Worm (Caenorhabditis elegans): ENCODE measurements around the gene fem-2.

fem-2 gene

DNA sequence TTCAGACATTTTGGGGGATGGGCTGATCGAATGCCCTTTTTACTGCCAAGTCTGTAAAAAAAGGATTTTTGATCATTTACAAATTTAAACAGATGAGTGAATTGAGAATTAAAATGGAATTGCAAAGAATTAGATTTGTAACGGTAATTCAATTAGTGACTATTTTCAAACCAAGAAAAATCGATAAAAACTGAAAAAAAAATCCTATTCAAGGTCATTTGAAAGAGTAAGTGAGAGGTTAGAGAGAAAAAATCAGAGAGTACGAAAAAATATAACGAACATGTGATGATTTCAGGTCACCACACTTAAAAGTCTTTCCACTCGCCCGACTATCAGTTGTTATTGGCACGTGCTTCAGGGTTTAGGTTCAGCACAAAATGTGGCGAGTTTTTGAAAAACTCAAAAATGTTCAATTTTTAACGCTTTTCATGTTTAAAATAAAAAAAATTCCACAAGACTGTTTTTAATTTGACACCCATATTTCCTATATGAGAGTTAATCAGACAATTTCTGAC lies 14.2 kb downstream of the fem-2 start, which contains the start of gene T19C3.4:
T19C3.4 (minus strand) TSS at position 51 of the 515 bp plus-strand sequence.
- TF ChIP-seq nhr-25 (tag; optimal IDR thresholded peaks at IDR 0.05): no peak
- TF ChIP-seq nhr-43 (tag; optimal IDR thresholded peaks at IDR 0.05; ENCODE audit: poor library complexity, severe bottlenecking): no peak
- no peak for TF ChIP-seq ceh-82 (tag; optimal IDR thresholded peaks at IDR 0.05)
- TF ChIP-seq ceh-16 (tag; optimal IDR thresholded peaks at IDR 0.05): no peak
- no peak for TF ChIP-seq aly-2 (tag; optimal IDR thresholded peaks at IDR 0.05)
- TF ChIP-seq nhr-237 (tag; optimal IDR thresholded peaks at IDR 0.05): no peak
- TF ChIP-seq pha-4 (tag; optimal IDR thresholded peaks at IDR 0.05): peak; percentile 23
- peak; percentile 41 for TF ChIP-seq pqm-1 (tag; optimal IDR thresholded peaks at IDR 0.05)
- no peak for TF ChIP-seq lin-15B (tag; optimal IDR thresholded peaks at IDR 0.05)
- no peak for TF ChIP-seq jun-1 (tag; optimal IDR thresholded peaks at IDR 0.05)
- peak; percentile 53 for TF ChIP-seq elt-2 (tag; optimal IDR thresholded peaks at IDR 0.05)
- TF ChIP-seq mdl-1 (tag; optimal IDR thresholded peaks at IDR 0.05): no peak

DNA sequence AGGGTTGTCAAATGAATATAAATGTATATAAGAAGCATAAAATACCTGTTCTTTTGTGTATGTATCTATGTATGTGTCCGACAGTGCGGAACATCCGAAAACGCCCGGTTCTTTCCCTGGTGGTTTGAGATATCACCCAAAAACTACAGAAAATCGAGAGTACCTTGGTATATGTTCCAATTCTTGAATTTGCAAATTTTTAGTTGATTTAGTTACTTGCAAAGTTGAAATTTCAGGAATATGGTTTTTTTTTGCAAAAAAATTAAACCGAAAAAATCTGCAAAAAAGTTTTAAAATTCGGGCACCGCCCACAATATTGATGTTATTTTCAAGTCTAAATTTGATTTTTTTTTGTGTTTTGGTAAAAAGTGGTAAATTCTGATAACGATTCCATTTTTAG lies 17.0 kb downstream of the fem-2 start, which contains the start of gene T19C3.2:
T19C3.2 (minus strand) TSS at position 101 of the 400 bp plus-strand sequence.
- TF ChIP-seq egl-5 (tag; optimal IDR thresholded peaks at IDR 0.05) (no peak), nhr-12 (tag; optimal IDR thresholded peaks at IDR 0.05) (no peak), egl-27 (tag; optimal IDR thresholded peaks at IDR 0.05) (no peak), ama-1 (optimal IDR thresholded peaks at IDR 0.05) (no peak), fos-1 (tag; optimal IDR thresholded peaks at IDR 0.05) (no peak)

DNA sequence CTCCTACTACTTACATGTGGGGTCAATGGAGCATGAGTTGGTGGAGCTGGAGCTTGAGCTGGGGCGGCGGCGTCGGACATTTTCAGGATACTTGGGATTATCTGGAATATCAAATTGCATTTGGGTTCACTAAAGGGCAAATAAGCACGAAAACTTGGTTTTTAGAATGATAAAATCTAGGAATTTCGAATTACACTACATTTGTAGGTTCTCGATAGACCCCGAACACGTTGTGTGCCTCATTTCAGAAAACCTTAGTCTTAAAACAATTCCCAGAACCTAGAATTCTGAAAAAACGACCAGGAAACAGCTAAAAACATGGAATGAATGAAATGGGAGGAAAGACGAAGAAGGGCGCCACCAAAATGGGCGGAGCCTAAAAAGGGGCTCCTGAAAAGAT lies 20.0 kb downstream of the fem-2 start, which contains the start of gene T19C3.3:
T19C3.3 (minus strand) TSS at position 101 of the 400 bp plus-strand sequence.
- TF ChIP-seq zag-1 (tag; optimal IDR thresholded peaks at IDR 0.05) (no peak), eor-1 (tag; optimal IDR thresholded peaks at IDR 0.05) (no peak), daf-12 (tag; optimal IDR thresholded peaks at IDR 0.05) (no peak), fkh-2 (tag; optimal IDR thresholded peaks at IDR 0.05) (no peak), fkh-10 (GFP tag; optimal IDR thresholded peaks at IDR 0.05) (no peak), R02D3.7 (tag; optimal IDR thresholded peaks at IDR 0.05) (no peak), lin-39 (tag; optimal IDR thresholded peaks at IDR 0.05) (no peak), nfya-1 (tag; optimal IDR thresholded peaks at IDR 0.05; ENCODE audit: insufficient read depth) (no peak), ceh-9 (tag; optimal IDR thresholded peaks at IDR 0.05) (no peak)

DNA sequence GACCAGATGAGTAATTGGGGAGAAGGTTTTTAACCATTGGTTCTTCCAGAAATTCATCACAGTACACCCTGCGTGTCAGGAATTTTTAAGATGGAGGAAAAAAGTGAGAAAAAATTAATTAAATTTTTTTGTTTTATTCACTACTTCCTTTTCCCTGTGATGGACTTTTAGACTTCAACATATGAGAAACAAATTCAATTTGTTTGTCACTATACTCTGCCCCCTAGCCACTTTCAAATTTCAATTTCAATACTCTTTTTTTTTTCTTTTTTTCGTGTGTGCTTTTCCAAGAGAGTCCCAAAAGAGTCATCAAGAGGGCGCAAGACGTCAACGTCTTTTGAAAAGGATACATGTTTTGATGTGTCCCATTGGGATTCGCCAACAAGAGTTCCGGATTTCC lies 21.7 kb downstream of the fem-2 start:
- TF ChIP-seq mml-1 (tag; optimal IDR thresholded peaks at IDR 0.05) (no peak), jun-1 (tag; optimal IDR thresholded peaks at IDR 0.05) (no peak), unc-62 (GFP tag; optimal IDR thresholded peaks at IDR 0.05) (no peak), elt-2 (tag; optimal IDR thresholded peaks at IDR 0.05) (no peak), nhr-12 (tag; optimal IDR thresholded peaks at IDR 0.05) (no peak), pha-4 (tag; optimal IDR thresholded peaks at IDR 0.05) (no peak), ceh-28 (tag; optimal IDR thresholded peaks at IDR 0.05) (no peak), nhr-25 (tag; optimal IDR thresholded peaks at IDR 0.05) (no peak), hmg-11 (tag; optimal IDR thresholded peaks at IDR 0.05) (no peak), ceh-9 (tag; optimal IDR thresholded peaks at IDR 0.05) (no peak), R02D3.7 (tag; optimal IDR thresholded peaks at IDR 0.05) (no peak), lsy-12 (tag; optimal IDR thresholded peaks at IDR 0.05) (no peak), lin-15B (tag; optimal IDR thresholded peaks at IDR 0.05) (no peak), aly-2 (tag; optimal IDR thresholded peaks at IDR 0.05) (no peak), nfya-1 (tag; optimal IDR thresholded peaks at IDR 0.05; ENCODE audit: insufficient read depth) (no peak), skn-1 (tag; optimal IDR thresholded peaks at IDR 0.05) (no peak), nhr-237 (tag; optimal IDR thresholded peaks at IDR 0.05) (no peak), unc-39 (tag; optimal IDR thresholded peaks at IDR 0.05) (no peak)

DNA sequence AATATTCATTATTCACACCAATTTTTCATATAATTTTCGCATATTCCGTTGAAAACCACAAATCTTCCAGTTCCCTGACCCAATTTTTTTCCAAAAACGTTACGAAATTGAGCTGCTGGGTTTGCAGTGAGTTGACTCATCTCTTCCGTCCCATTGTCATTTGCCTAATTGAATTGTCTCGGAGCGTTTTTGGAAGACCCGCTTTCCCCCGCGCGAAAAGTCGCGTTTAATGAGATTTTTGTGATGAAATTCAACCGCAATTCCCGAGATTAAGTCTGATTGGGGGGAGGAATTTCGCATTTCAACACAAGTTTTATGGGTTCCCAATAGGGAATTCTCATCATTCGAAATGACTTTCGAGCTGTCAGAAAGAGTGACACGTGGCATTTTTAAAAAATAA lies 22.5 kb downstream of the fem-2 start:
- TF ChIP-seq tbx-2 (tag; optimal IDR thresholded peaks at IDR 0.05): no peak
- no peak for TF ChIP-seq ama-1 (optimal IDR thresholded peaks at IDR 0.05)
- TF ChIP-seq ceh-16 (tag; optimal IDR thresholded peaks at IDR 0.05): no peak
- no peak for TF ChIP-seq ceh-82 (tag; optimal IDR thresholded peaks at IDR 0.05)
- TF ChIP-seq elt-2 (tag; optimal IDR thresholded peaks at IDR 0.05): no peak
- TF ChIP-seq ZK546.5 (tag; optimal IDR thresholded peaks at IDR 0.05): no peak
- TF ChIP-seq nhr-11 (tag; optimal IDR thresholded peaks at IDR 0.05): no peak
- TF ChIP-seq lsy-12 (tag; optimal IDR thresholded peaks at IDR 0.05): no peak
- TF ChIP-seq elt-1 (tag; optimal IDR thresholded peaks at IDR 0.05): no peak
- no peak for TF ChIP-seq fos-1 (tag; optimal IDR thresholded peaks at IDR 0.05)
- TF ChIP-seq lin-39 (tag; optimal IDR thresholded peaks at IDR 0.05): no peak
- TF ChIP-seq ceh-9 (tag; optimal IDR thresholded peaks at IDR 0.05): no peak
- TF ChIP-seq R02D3.7 (tag; optimal IDR thresholded peaks at IDR 0.05): no peak
- no peak for TF ChIP-seq eor-1 (tag; optimal IDR thresholded peaks at IDR 0.05)
- no peak for TF ChIP-seq snpc-4 (tag; optimal IDR thresholded peaks at IDR 0.05)
- TF ChIP-seq egl-27 (tag; optimal IDR thresholded peaks at IDR 0.05): no peak
- no peak for TF ChIP-seq mml-1 (tag; optimal IDR thresholded peaks at IDR 0.05)
- TF ChIP-seq hmg-11 (tag; optimal IDR thresholded peaks at IDR 0.05): no peak
